Worm (Caenorhabditis elegans): Measurements from ENCODE around the gene lgc-42.

DNA sequence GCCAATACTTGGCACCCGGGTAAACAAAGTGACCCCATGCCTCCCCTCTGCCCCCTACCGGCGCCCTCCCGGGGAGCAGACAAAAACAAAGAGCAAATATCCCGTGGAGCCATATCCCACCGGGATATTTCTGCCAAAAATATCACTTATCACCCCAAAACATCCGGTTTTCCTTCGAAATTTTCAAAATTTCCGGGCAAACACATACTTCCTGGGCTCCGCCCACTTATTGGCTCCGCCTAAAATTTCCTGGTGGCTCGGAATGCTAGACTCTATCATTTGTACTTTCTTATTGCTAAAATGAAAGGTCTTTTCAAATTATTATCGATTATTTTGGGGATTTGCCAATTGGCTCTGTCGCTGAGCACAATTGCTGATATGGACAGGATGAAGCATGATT lies 8.1 kb downstream of the lgc-42 start, which contains the start of gene Y39A3B.1:
- TF ChIP-seq unc-62 (GFP tag; optimal IDR thresholded peaks at IDR 0.05 in 1 of 2) (no peak), unc-62 (tag; optimal IDR thresholded peaks at IDR 0.05) (no peak), daf-8 (GFP tag; IDR thresholded peaks at IDR 0.05) (no peak), lin-39 (tag; optimal IDR thresholded peaks at IDR 0.05) (no peak)

Measured in whole organism, L4 larva.